Fruit fly (Drosophila melanogaster): Measurements from ENCODE around the gene TfIIEalpha.
A peak's percentile ranks its signal among the peaks of the same experiment; 100 is the strongest.

The TfIIEalpha gene

DNA sequence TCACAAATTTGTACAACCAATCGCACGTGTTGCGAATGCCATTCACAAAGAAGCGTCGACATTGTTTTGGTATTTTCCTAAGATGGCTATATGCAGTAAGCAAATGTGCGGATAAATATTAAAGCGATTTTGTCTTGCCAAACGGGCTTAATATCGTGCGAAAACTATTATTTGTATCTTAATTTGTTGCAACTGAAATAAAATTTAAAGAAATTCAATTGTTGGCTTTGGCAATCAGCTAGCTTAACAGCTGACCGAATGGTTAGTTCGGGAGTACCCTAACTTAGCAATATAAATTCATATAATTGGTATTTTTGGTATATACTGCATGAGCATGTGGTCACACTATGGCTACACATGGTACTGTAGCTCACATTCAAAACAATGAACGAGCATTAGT is 33.4 kb upstream of the TfIIEalpha start, which contains the start of the genes RIOK1 and Polr3H (continued):
- TF ChIP-seq CG8290 (GFP tag; optimal IDR thresholded peaks at IDR 0.05) (peak; percentile 31), CG8290 (tag; optimal IDR thresholded peaks at IDR 0.05) (no peak), Elba2 (GFP tag; optimal IDR thresholded peaks at IDR 0.05) (peak; percentile 30), Poxn (GFP tag; IDR thresholded peaks at IDR 0.05) (no peak), ind (GFP tag; optimal IDR thresholded peaks at IDR 0.05) (peak; percentile 76), Xbp1 (GFP tag; optimal IDR thresholded peaks at IDR 0.05) (peak; percentile 79), Gug (GFP tag; IDR thresholded peaks at IDR 0.05) (peak; percentile 51; the same call in 3 of the 4 replicates), chm (GFP tag; IDR thresholded peaks at IDR 0.05) (no peak), bbx (GFP tag; IDR thresholded peaks at IDR 0.05; ENCODE audit: partially characterized antibody) (0 out of 2 replicates have a peak, but pooled peaks have one; percentile 30), MESR4 (GFP tag; optimal IDR thresholded peaks at IDR 0.05) (peak; percentile 15), fd3F (GFP tag; optimal IDR thresholded peaks at IDR 0.05) (peak; percentile 39), CG17385 (GFP tag; optimal IDR thresholded peaks at IDR 0.05) (peak; percentile 42), HLH3B (GFP tag; IDR thresholded peaks at IDR 0.05) (peak; percentile 49; the same call in 1 of the 2 replicates), ems (GFP tag; optimal IDR thresholded peaks at IDR 0.05) (peak; percentile 83), CG5953 (GFP tag; IDR thresholded peaks at IDR 0.05) (no peak), sens (GFP tag) (peak; percentile 97), mam (GFP tag; optimal IDR thresholded peaks at IDR 0.05) (peak; percentile 83), slbo (GFP tag; IDR thresholded peaks at IDR 0.05) (peak; percentile 72), CG4404 (GFP tag; IDR thresholded peaks at IDR 0.05) (peak; percentile 24; the same call in 1 of the 2 replicates), ap (GFP tag; IDR thresholded peaks at IDR 0.05) (peak; percentile 42; the same call in 1 of the 2 replicates), Neu2 (GFP tag; optimal IDR thresholded peaks at IDR 0.05; ENCODE audit: borderline replicate concordance) (peak; percentile 13), sc (optimal IDR thresholded peaks at IDR 0.05) (no peak), sc (GFP tag; optimal IDR thresholded peaks at IDR 0.05) (peak; percentile 21), CG3163 (GFP tag; optimal IDR thresholded peaks at IDR 0.05) (no peak), CG1529 (GFP tag; optimal IDR thresholded peaks at IDR 0.05) (no peak), Spps (tag; optimal IDR thresholded peaks at IDR 0.05) (peak; percentile 27), pfk (GFP tag; optimal IDR thresholded peaks at IDR 0.05) (no peak), HLH54F (GFP tag; optimal IDR thresholded peaks at IDR 0.05) (peak; percentile 80), HmgZ (tag; optimal IDR thresholded peaks at IDR 0.05) (peak; percentile 74), CG8765 (GFP tag; IDR thresholded peaks at IDR 0.05) (no peak), zen2 (GFP tag; IDR thresholded peaks at IDR 0.05; ENCODE audit: partially characterized antibody) (no peak), CHES-1-like (GFP tag; optimal IDR thresholded peaks at IDR 0.05) (peak; percentile 68), CG12155 (GFP tag; optimal IDR thresholded peaks at IDR 0.05) (peak; percentile 68), jing (GFP tag; optimal IDR thresholded peaks at IDR 0.05) (peak; percentile 6), zen (tag; optimal IDR thresholded peaks at IDR 0.05) (peak; percentile 35), pzg (GFP tag; optimal IDR thresholded peaks at IDR 0.05) (peak; percentile 75), H2.0 (GFP tag; IDR thresholded peaks at IDR 0.05) (peak; percentile 74), jumu (GFP tag; optimal IDR thresholded peaks at IDR 0.05) (peak; percentile 38), cas (GFP tag; IDR thresholded peaks at IDR 0.05) (0 out of 2 replicates have a peak, but pooled peaks have one; percentile 31), CG6813 (GFP tag; optimal IDR thresholded peaks at IDR 0.05) (no peak), pho (GFP tag; optimal IDR thresholded peaks at IDR 0.05) (peak; percentile 80), CG11093 (GFP tag; IDR thresholded peaks at IDR 0.05) (0 out of 3 replicates have a peak, but pooled peaks have one; percentile 7), Ssrp (tag; optimal IDR thresholded peaks at IDR 0.05) (peak; percentile 43), ken (GFP tag; IDR thresholded peaks at IDR 0.05) (peak; percentile 43; the same call in 1 of the 3 replicates), CG12236 (GFP tag; optimal IDR thresholded peaks at IDR 0.05) (peak; percentile 32), CG1647 (GFP tag; optimal IDR thresholded peaks at IDR 0.05) (peak; percentile 43), CG4360 (GFP tag; IDR thresholded peaks at IDR 0.05) (no peak), CG8944 (GFP tag; optimal IDR thresholded peaks at IDR 0.05) (peak; percentile 74), dpn (GFP tag; optimal IDR thresholded peaks at IDR 0.05) (peak; percentile 80 to 83), Dref (GFP tag; IDR thresholded peaks at IDR 0.05) (no peak), ac (GFP tag; optimal IDR thresholded peaks at IDR 0.05) (no peak), Ets65A (GFP tag) (peak; percentile 88)

Measured in whole organism, embryonic.